Worm (Caenorhabditis elegans) whole organism, L2 larva: Measurements from ENCODE around the gene C55A6.7.

Experiments used
- aly-2 ChIP-seq: fragments of 150-350 bp; optimal IDR thresholded peaks from 2 replicates; lab custom pipeline; 2014; ENCODE audit warnings: missing biosample characterization, missing genetic modification characterization
- ceh-82 ChIP-seq: fragments of 150-350 bp; optimal IDR thresholded peaks from 2 replicates; lab custom pipeline; 2014; ENCODE audit warnings: missing biosample characterization, missing genetic modification characterization
- elt-1 ChIP-seq: fragments of 150-350 bp; optimal IDR thresholded peaks from 2 replicates; lab custom pipeline; 2014; ENCODE audit warnings: missing biosample characterization, missing genetic modification characterization
- nhr-10 ChIP-seq: sonication (generic microtip); optimal IDR thresholded peaks from 2 replicates; lab custom pipeline; 2017; ENCODE audit warnings: missing biosample characterization, missing genetic modification characterization
- nhr-11 ChIP-seq: fragments of 150-350 bp; optimal IDR thresholded peaks from 2 replicates; lab custom pipeline; 2014; ENCODE audit warnings: missing biosample characterization, missing genetic modification characterization
- nhr-25 ChIP-seq: fragments of 150-350 bp; sonication (generic microtip); optimal IDR thresholded peaks from 3 replicates; lab custom pipeline; 2014; ENCODE audit warnings: missing biosample characterization, missing genetic modification characterization
- skn-1 ChIP-seq: sonication (generic microtip); optimal IDR thresholded peaks from 2 replicates; lab custom pipeline; 2017; ENCODE audit warnings: missing biosample characterization, missing genetic modification characterization
- snpc-4 ChIP-seq: fragments of 150-350 bp; optimal IDR thresholded peaks from 2 replicates; lab custom pipeline; 2014; ENCODE audit warnings: missing biosample characterization, missing genetic modification characterization
- ztf-4 ChIP-seq: fragments of 150-350 bp; optimal IDR thresholded peaks from 2 replicates; lab custom pipeline; 2014; ENCODE audit warnings: missing biosample characterization, missing genetic modification characterization

DNA sequence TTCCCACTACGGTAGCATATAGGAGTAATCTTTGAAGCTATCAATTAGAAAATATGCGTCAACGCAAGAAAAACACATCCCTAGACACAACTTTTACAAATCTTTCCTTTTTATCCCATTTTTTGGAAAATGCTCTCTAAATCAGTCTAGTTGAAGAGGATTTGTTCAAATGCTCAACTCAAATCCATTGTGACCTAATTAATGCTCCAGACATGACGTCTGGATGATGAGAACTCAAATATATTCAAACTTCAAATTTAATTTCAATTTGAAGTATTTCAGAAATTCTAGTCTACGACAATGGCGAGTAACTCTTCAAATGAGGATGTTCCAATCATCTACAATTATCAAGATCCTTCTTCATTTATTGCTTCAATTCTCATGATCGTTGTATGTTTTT is 32.0 kb upstream of the C55A6.7 start, which contains the start of gene srx-85:
- no peak for TF ChIP-seq nhr-25 (tag; lab: Kevin White, UChicago)
- TF ChIP-seq ztf-4, result no peak
- no peak for TF ChIP-seq aly-2
- no peak for TF ChIP-seq skn-1 (tag; lab: Kevin White, UChicago)
- TF ChIP-seq nhr-11 (tag; lab: Kevin White, UChicago), result no peak
- no peak for TF ChIP-seq ceh-82 (tag; lab: Kevin White, UChicago)
- no peak for TF ChIP-seq nhr-10 (tag; lab: Kevin White, UChicago)
- TF ChIP-seq elt-1, result no peak
- no peak for TF ChIP-seq snpc-4
